Fruit fly (Drosophila melanogaster) whole organism, wandering third instar larva: ENCODE data around the gene APC4.

Source experiments
- dsf ChIP-seq: sonication (Bioruptor generic); optimal IDR thresholded peaks from 2 replicates; lab custom pipeline; 2016; ENCODE audit warnings: missing biosample characterization, missing genetic modification characterization, borderline replicate concordance
- ey ChIP-seq: fragments of 200-800 bp; sonication (Bioruptor generic); optimal IDR thresholded peaks from 2 replicates; lab custom pipeline; 2016; ENCODE audit warnings: missing biosample characterization, missing genetic modification characterization
- psq ChIP-seq: fragments of 200-800 bp; sonication (Bioruptor generic); optimal IDR thresholded peaks from 3 replicates; lab custom pipeline; 2017; ENCODE audit warnings: missing biosample characterization, mild to moderate bottlenecking, missing genetic modification characterization, moderate library complexity

DNA sequence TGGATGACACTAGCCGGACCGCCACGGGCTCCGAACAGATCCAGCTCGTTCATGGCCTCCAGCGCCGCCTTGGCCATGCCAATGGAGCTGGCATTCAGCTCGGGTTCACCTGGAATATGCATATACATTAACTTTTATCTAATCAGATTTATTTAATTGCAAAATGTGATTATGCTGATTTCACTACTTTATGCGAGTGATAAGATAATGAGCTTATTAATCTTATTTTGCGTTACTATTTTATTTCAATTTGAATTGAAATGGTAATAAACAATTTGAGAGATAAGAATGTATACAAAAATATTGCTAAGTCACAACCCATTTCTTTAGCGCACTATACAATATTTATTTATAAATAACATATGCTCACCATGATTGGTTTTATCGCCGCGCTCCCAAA, 19.4 kb downstream of the APC4 start:
- TF ChIP-seq psq (no peak), dsf (GFP tag; lab: Kevin White, UChicago) (no peak), ey (GFP tag; lab: Kevin White, UChicago) (no peak)
